Fruit fly (Drosophila melanogaster) whole organism, wandering third instar larva: ENCODE data around the gene CG1636.

ENCODE experiments used
- Abd-B ChIP-seq: fragments of >200 bp; optimal IDR thresholded peaks from 2 replicates; lab custom pipeline; 2017; ENCODE audit warnings: missing biosample characterization, missing genetic modification characterization
- CG32264 ChIP-seq: fragments of 200-800 bp; sonication (Bioruptor generic); optimal IDR thresholded peaks from 2 replicates; lab custom pipeline; 2016; ENCODE audit warnings: missing biosample characterization, missing genetic modification characterization
- Dfd ChIP-seq: fragments of >200 bp; optimal IDR thresholded peaks from 2 replicates; lab custom pipeline; 2017; ENCODE audit warnings: missing biosample characterization, missing genetic modification characterization
- Dif ChIP-seq: fragments of 200-275, 200-300 bp; sonication (Bioruptor generic); optimal IDR thresholded peaks from 2 replicates; lab custom pipeline; 2018; ENCODE audit warnings: missing biosample characterization, missing genetic modification characterization; ENCODE audit not compliant: partially characterized antibody
- HLH106 ChIP-seq: fragments of 200-800 bp; optimal IDR thresholded peaks from 3 replicates; lab custom pipeline; 2019; ENCODE audit warnings: missing biosample characterization, mild to moderate bottlenecking, missing genetic modification characterization, moderate library complexity
- Hr78 ChIP-seq: fragments of >200 bp; optimal IDR thresholded peaks from 2 replicates; lab custom pipeline; 2017; ENCODE audit warnings: missing biosample characterization, missing genetic modification characterization
- Mio ChIP-seq: sonication (Bioruptor generic); optimal IDR thresholded peaks from 2 replicates; lab custom pipeline; 2016; ENCODE audit warnings: missing biosample characterization, missing genetic modification characterization
- Myc ChIP-seq: fragments of >200 bp; optimal IDR thresholded peaks from 2 replicates; lab custom pipeline; 2017
- N ChIP-seq: fragments of >200 bp; optimal IDR thresholded peaks from 2 replicates; lab custom pipeline; 2018; ENCODE audit warnings: missing biosample characterization, missing external identifiers, missing genetic modification characterization
- OdsH ChIP-seq: fragments of 200-800 bp; sonication (Bioruptor generic); optimal IDR thresholded peaks from 2 replicates; lab custom pipeline; 2016; ENCODE audit warnings: missing biosample characterization, mild to moderate bottlenecking, missing genetic modification characterization
- Rel ChIP-seq, 2 experiments: fragments of 200-800 bp; sonication (Bioruptor generic) in 1 of 2; optimal IDR thresholded peaks; 2 replicates in 1 of 2; 3 replicates in 1 of 2; lab custom pipeline; 2016 to 2019; ENCODE audit warnings: mild to moderate bottlenecking in 2 of 2, missing biosample characterization in 2 of 2, missing genetic modification characterization in 2 of 2, moderate library complexity in 1 of 2
- Sp1 ChIP-seq: fragments of 200-800 bp; sonication (Bioruptor generic); optimal IDR thresholded peaks from 3 replicates; lab custom pipeline; 2019; ENCODE audit warnings: missing biosample characterization, mild to moderate bottlenecking, missing genetic modification characterization, moderate library complexity
- brk ChIP-seq: fragments of 200-800 bp; sonication (Bioruptor generic); optimal IDR thresholded peaks from 2 replicates; lab custom pipeline; 2016; ENCODE audit warnings: missing biosample characterization, mild to moderate bottlenecking, missing genetic modification characterization
- dl ChIP-seq, 2 experiments: fragments of 175-275, 200-275 bp in 1 of 2; fragments of 200-275 bp in 1 of 2; sonication (Bioruptor generic); optimal IDR thresholded peaks; lab custom pipeline; 2018; ENCODE audit warnings: mild to moderate bottlenecking in 2 of 2, missing biosample characterization in 2 of 2, missing genetic modification characterization in 2 of 2, moderate library complexity in 2 of 2; ENCODE audit not compliant: partially characterized antibody in 2 of 2, insufficient read depth in 1 of 2
- dsf ChIP-seq: sonication (Bioruptor generic); optimal IDR thresholded peaks from 2 replicates; lab custom pipeline; 2016; ENCODE audit warnings: missing biosample characterization, missing genetic modification characterization, borderline replicate concordance
- ey ChIP-seq: fragments of 200-800 bp; sonication (Bioruptor generic); optimal IDR thresholded peaks from 2 replicates; lab custom pipeline; 2016; ENCODE audit warnings: missing biosample characterization, missing genetic modification characterization
- foxo ChIP-seq, 2 experiments: fragments of 200-800 bp; sonication (Bioruptor generic); optimal IDR thresholded peaks; 2 replicates in 1 of 2; 3 replicates in 1 of 2; lab custom pipeline; 2016 to 2017; ENCODE audit warnings: missing biosample characterization in 2 of 2, missing genetic modification characterization in 2 of 2
- fru ChIP-seq: fragments of 200-800 bp; sonication (Bioruptor generic); optimal IDR thresholded peaks from 3 replicates; lab custom pipeline; 2016; ENCODE audit warnings: missing biosample characterization, mild to moderate bottlenecking, missing genetic modification characterization
- h ChIP-seq: fragments of 200-800 bp; sonication (Bioruptor generic); optimal IDR thresholded peaks from 3 replicates; lab custom pipeline; 2016; ENCODE audit warnings: missing biosample characterization, mild to moderate bottlenecking, missing genetic modification characterization
- jim ChIP-seq: fragments of 175-275, 200-325 bp; sonication (Bioruptor generic); optimal IDR thresholded peaks from 2 replicates; lab custom pipeline; 2016; ENCODE audit warnings: missing biosample characterization, mild to moderate bottlenecking, missing genetic modification characterization
- lola ChIP-seq: fragments of >200 bp; optimal IDR thresholded peaks from 2 replicates; lab custom pipeline; 2017; ENCODE audit warnings: missing biosample characterization, missing genetic modification characterization
- psq ChIP-seq: fragments of 200-800 bp; sonication (Bioruptor generic); optimal IDR thresholded peaks from 3 replicates; lab custom pipeline; 2017; ENCODE audit warnings: missing biosample characterization, mild to moderate bottlenecking, missing genetic modification characterization, moderate library complexity
- rgr ChIP-seq: fragments of 200-800 bp; sonication (Bioruptor generic); optimal IDR thresholded peaks from 3 replicates; lab custom pipeline; 2016; ENCODE audit warnings: missing biosample characterization, mild to moderate bottlenecking, missing genetic modification characterization
- sage ChIP-seq: fragments of 200-800 bp; sonication (Bioruptor generic); optimal IDR thresholded peaks from 2 replicates; lab custom pipeline; 2016; ENCODE audit warnings: missing biosample characterization, mild to moderate bottlenecking, missing genetic modification characterization
- sv ChIP-seq: fragments of 200-800 bp; sonication (Bioruptor generic); optimal IDR thresholded peaks from 3 replicates; lab custom pipeline; 2016; ENCODE audit warnings: missing biosample characterization, missing genetic modification characterization
- usp ChIP-seq: fragments of >200 bp; optimal IDR thresholded peaks from 2 replicates; lab custom pipeline; 2017; ENCODE audit warnings: missing biosample characterization, missing genetic modification characterization
- woc ChIP-seq: sonication (Bioruptor generic); optimal IDR thresholded peaks from 2 replicates; lab custom pipeline; 2016; ENCODE audit warnings: missing biosample characterization, mild to moderate bottlenecking, missing genetic modification characterization

Gene CG1636

dm6 chrX:8233167-8233566 lies 40.0 kb upstream of the CG1636 start (continued):
- peak; percentile 42 for TF ChIP-seq Sp1 (GFP tag; lab: Kevin White, UChicago)
- peak; percentile 70 for TF ChIP-seq rgr
- no peak for TF ChIP-seq Dif (GFP tag; lab: Kevin White, UChicago)
- no peak for TF ChIP-seq Rel (GFP tag; optimal IDR thresholded peaks at IDR 0.05; lab: Kevin White, UChicago)
- TF ChIP-seq Rel (tag; optimal IDR thresholded peaks at IDR 0.05; lab: Kevin White, UChicago): peak; percentile 24
- no peak for TF ChIP-seq N (GFP tag; lab: Kevin White, UChicago)
- no peak for TF ChIP-seq lola (GFP tag; lab: Kevin White, UChicago)
- peak; percentile 44 for TF ChIP-seq OdsH (GFP tag; lab: Kevin White, UChicago)
- no peak for TF ChIP-seq Mio (GFP tag; lab: Kevin White, UChicago)
- TF ChIP-seq dsf (GFP tag; lab: Kevin White, UChicago): no peak
- TF ChIP-seq, all 38 proteins: peak for 16

dm6 chrX:8233915-8234565 lies 39.2 kb upstream of the CG1636 start:
- TF ChIP-seq fru (GFP tag; lab: Kevin White, UChicago) (no peak), foxo (GFP tag; optimal IDR thresholded peaks at IDR 0.05; lab: Kevin White, UChicago) (no peak), jim (GFP tag; lab: Kevin White, UChicago) (no peak), Abd-B (GFP tag; lab: Kevin White, UChicago) (no peak), Hr78 (GFP tag; lab: Kevin White, UChicago) (no peak), dsf (GFP tag; lab: Kevin White, UChicago) (no peak), woc (GFP tag; lab: Kevin White, UChicago) (no peak), Myc (lab: Kevin White, UChicago) (no peak), usp (GFP tag; lab: Kevin White, UChicago) (no peak)
- TF ChIP-seq, all 38 proteins: peak for 0

dm6 chrX:8240431-8240830 lies 32.8 kb upstream of the CG1636 start, which contains the start of gene CG2147:
Gene CG2147, plus strand, starts transcription at chrX:8240684.
- TF ChIP-seq sage (GFP tag; lab: Kevin White, UChicago): peak; percentile 37
- TF ChIP-seq CG32264 (GFP tag; lab: Kevin White, UChicago): no peak

- TF ChIP-seq rgr (peak; percentile 35), Sp1 (GFP tag; lab: Kevin White, UChicago) (peak; percentile 47), Dfd (no peak), sage (GFP tag; lab: Kevin White, UChicago) (no peak), Dif (GFP tag; lab: Kevin White, UChicago) (no peak), psq (GFP tag; lab: Kevin White, UChicago) (peak; percentile 91), Rel (GFP tag; optimal IDR thresholded peaks at IDR 0.05; lab: Kevin White, UChicago) (no peak), Rel (tag; optimal IDR thresholded peaks at IDR 0.05; lab: Kevin White, UChicago) (peak; percentile 33), N (GFP tag; lab: Kevin White, UChicago) (no peak), CG32264 (GFP tag; lab: Kevin White, UChicago) (no peak), brk (GFP tag; lab: Kevin White, UChicago) (no peak), ey (no peak), h (GFP tag; lab: Kevin White, UChicago) (peak; percentile 12), HLH106 (tag; lab: Kevin White, UChicago) (no peak)
- TF ChIP-seq, all 38 proteins: peak for 5
Measured at dm6 chrX:8242298-8242697, 30.9 kb upstream of the CG1636 start, which contains the start of gene Trxr1. Gene Trxr1, plus strand, starts transcription at chrX:8242528.

- TF ChIP-seq dl (GFP tag; optimal IDR thresholded peaks at IDR 0.05; lab: Kevin White, UChicago; ENCODE audit: insufficient read depth in 1 of 2, partially characterized antibody in 2 of 2) (no peak), Myc (lab: Kevin White, UChicago) (no peak), ey (no peak), Hr78 (GFP tag; lab: Kevin White, UChicago) (no peak), Sp1 (GFP tag; lab: Kevin White, UChicago) (no peak), psq (GFP tag; lab: Kevin White, UChicago) (peak; percentile 96), dsf (GFP tag; lab: Kevin White, UChicago) (no peak), sv (GFP tag; lab: Kevin White, UChicago) (no peak)
Measured at dm6 chrX:8243251-8243650, 30.0 kb upstream of the CG1636 start.
